Worm (Caenorhabditis elegans) whole organism, mixed stage, embryonic: ENCODE measurements around the gene Y46H3D.8.

Experiments used
- elt-1 ChIP-seq: sonication (generic microtip); optimal IDR thresholded peaks from 2 replicates; lab custom pipeline; 2017; ENCODE audit warnings: missing genetic modification characterization, mild to moderate bottlenecking, missing compliant biosample characterization, antibody characterized with exemption, moderate library complexity, borderline replicate concordance; ENCODE audit not compliant: insufficient read depth
- nhr-12 ChIP-seq: fragments of 150-350 bp; optimal IDR thresholded peaks from 2 replicates; lab custom pipeline; 2014; ENCODE audit warnings: missing biosample characterization, missing genetic modification characterization
- nhr-28 ChIP-seq: fragments of 150-350 bp; optimal IDR thresholded peaks from 2 replicates; lab custom pipeline; 2014; ENCODE audit warnings: missing biosample characterization, missing genetic modification characterization
- nhr-76 ChIP-seq: sonication (generic microtip); optimal IDR thresholded peaks from 2 replicates; lab custom pipeline; 2017; ENCODE audit warnings: missing biosample characterization, missing genetic modification characterization
- pha-4 ChIP-seq: fragments of 150-350 bp; optimal IDR thresholded peaks from 2 replicates; lab custom pipeline; 2018; ENCODE audit warnings: missing biosample characterization, missing genetic modification reagents, missing genetic modification characterization
- snpc-4 ChIP-seq: fragments of 150-350 bp; optimal IDR thresholded peaks from 2 replicates; lab custom pipeline; 2014; ENCODE audit warnings: missing biosample characterization, missing genetic modification characterization
- sptf-1 ChIP-seq: sonication (generic microtip); optimal IDR thresholded peaks from 2 replicates; lab custom pipeline; 2017; ENCODE audit warnings: mild to moderate bottlenecking, missing genetic modification characterization, moderate library complexity, missing compliant biosample characterization
- unc-39 ChIP-seq: fragments of 150-350 bp; optimal IDR thresholded peaks from 2 replicates; lab custom pipeline; 2014; ENCODE audit warnings: missing biosample characterization, missing genetic modification characterization
- unc-62 ChIP-seq: fragments of 150-350 bp; optimal IDR thresholded peaks from 2 replicates; lab custom pipeline; 2014; ENCODE audit warnings: missing biosample characterization, missing genetic modification reagents, missing genetic modification characterization
- ztf-11 ChIP-seq: fragments of 150-350 bp; optimal IDR thresholded peaks from 2 replicates; lab custom pipeline; 2014; ENCODE audit warnings: missing biosample characterization, missing genetic modification characterization

ce11 chrV:1600561-1601088 is 30.4 kb downstream of the Y46H3D.8 start, which contains the start of gene F16B4.2:
- no peak for TF ChIP-seq sptf-1 (tag; lab: Kevin White, UChicago)
- TF ChIP-seq unc-39 (tag; lab: Kevin White, UChicago), result no peak
- no peak for TF ChIP-seq nhr-12 (tag; lab: Kevin White, UChicago)
- no peak for TF ChIP-seq nhr-28 (tag; lab: Kevin White, UChicago)
- no peak for TF ChIP-seq nhr-76
- TF ChIP-seq pha-4 (tag; lab: Kevin White, UChicago), result no peak
- no peak for TF ChIP-seq snpc-4 (tag; lab: Kevin White, UChicago)
- no peak for TF ChIP-seq elt-1 (tag; lab: Kevin White, UChicago)
- no peak for TF ChIP-seq unc-62 (GFP tag; lab: Kevin White, UChicago)
- TF ChIP-seq ztf-11 (tag; lab: Kevin White, UChicago), result no peak
